Fruit fly (Drosophila melanogaster) whole organism, prepupa: ENCODE measurements around the gene cue.

Experiments
- CG11294 ChIP-seq: fragments of 200-800 bp; sonication (Bioruptor generic); IDR thresholded peaks from 2 replicates; pipeline ENCODE4 v1.3.6; 2022; ENCODE audit warnings: missing biosample characterization, missing genetic modification characterization
- CG11762 ChIP-seq: fragments of 200-800 bp; sonication (Bioruptor generic); optimal IDR thresholded peaks from 3 replicates; lab custom pipeline; 2016; ENCODE audit warnings: missing biosample characterization, missing genetic modification characterization; ENCODE audit not compliant: insufficient read depth
- CG1621 ChIP-seq: fragments of 200-800 bp; sonication (Bioruptor generic); optimal IDR thresholded peaks from 3 replicates; lab custom pipeline; 2018; ENCODE audit warnings: missing biosample characterization, mild to moderate bottlenecking, missing genetic modification characterization
- CG16779 ChIP-seq: fragments of 200-800 bp; sonication (Bioruptor generic); optimal IDR thresholded peaks from 3 replicates; lab custom pipeline; 2017; ENCODE audit warnings: missing biosample characterization, mild to moderate bottlenecking, missing genetic modification characterization
- CG6276 ChIP-seq: fragments of 200-800 bp; sonication (Bioruptor generic); optimal IDR thresholded peaks from 2 replicates; lab custom pipeline; 2017; ENCODE audit warnings: missing biosample characterization, mild to moderate bottlenecking, missing genetic modification characterization
- CG6792 ChIP-seq: fragments of 200-800 bp; sonication (Bioruptor generic); optimal IDR thresholded peaks from 3 replicates; lab custom pipeline; 2016; ENCODE audit warnings: missing biosample characterization, missing genetic modification characterization
- CG8632 ChIP-seq: fragments of 200-800 bp; sonication (Bioruptor generic); optimal IDR thresholded peaks from 3 replicates; lab custom pipeline; 2016; ENCODE audit warnings: missing biosample characterization, missing genetic modification characterization
- Hr39 ChIP-seq: fragments of 200-800 bp; sonication (Bioruptor generic); optimal IDR thresholded peaks from 2 replicates; lab custom pipeline; 2016; ENCODE audit warnings: missing biosample characterization, missing genetic modification characterization
- Smox ChIP-seq: fragments of 200-800 bp; sonication (Bioruptor generic); optimal IDR thresholded peaks from 3 replicates; lab custom pipeline; 2016; ENCODE audit warnings: missing biosample characterization, missing genetic modification characterization
- cyc ChIP-seq: fragments of 200-800 bp; sonication (Bioruptor generic); optimal IDR thresholded peaks from 3 replicates; lab custom pipeline; 2016; ENCODE audit warnings: missing biosample characterization, missing genetic modification characterization
- dac ChIP-seq: fragments of 200-800 bp; sonication (Bioruptor generic); optimal IDR thresholded peaks from 2 replicates; lab custom pipeline; 2017; ENCODE audit warnings: missing biosample characterization, mild to moderate bottlenecking, missing genetic modification characterization
- eg ChIP-seq: fragments of 200-800 bp; sonication (Bioruptor generic); IDR thresholded peaks from 3 replicates; pipeline ENCODE4 v1.3.6; 2022; ENCODE audit warnings: missing biosample characterization, missing genetic modification characterization
- fd59A ChIP-seq: fragments of 200-800 bp; sonication (Bioruptor generic); optimal IDR thresholded peaks from 2 replicates; lab custom pipeline; 2017; ENCODE audit warnings: missing biosample characterization, mild to moderate bottlenecking, missing genetic modification characterization, missing genetic modification reagents
- fd85E ChIP-seq: fragments of 200-800 bp; sonication (Bioruptor generic); optimal IDR thresholded peaks from 3 replicates; lab custom pipeline; 2016; ENCODE audit warnings: missing biosample characterization, missing genetic modification characterization

dm6 chr3L:1531159-1531558, 14.1 kb upstream of the cue start, which contains the start of gene Ir62a:
- TF ChIP-seq Smox (GFP tag; lab: Kevin White, UChicago) (no peak), fd59A (GFP tag; lab: Kevin White, UChicago) (no peak), fd85E (GFP tag; lab: Kevin White, UChicago) (no peak), CG16779 (no peak), CG6792 (no peak), eg (GFP tag; lab: Robert Waterston, UW) (no peak), CG6276 (GFP tag; lab: Kevin White, UChicago) (no peak), dac (GFP tag; lab: Kevin White, UChicago) (no peak), Hr39 (GFP tag; lab: Kevin White, UChicago) (no peak), CG1621 (tag; lab: Kevin White, UChicago) (no peak), cyc (GFP tag; lab: Kevin White, UChicago) (no peak), CG11294 (GFP tag; lab: Robert Waterston, UW) (no peak), CG8632 (no peak), CG11762 (no peak)
